Fruit fly (Drosophila melanogaster): Measurements from ENCODE around the gene CG12237.
A peak's percentile ranks its signal among the peaks of the same experiment; 100 is the strongest.

CG12237 gene

DNA sequence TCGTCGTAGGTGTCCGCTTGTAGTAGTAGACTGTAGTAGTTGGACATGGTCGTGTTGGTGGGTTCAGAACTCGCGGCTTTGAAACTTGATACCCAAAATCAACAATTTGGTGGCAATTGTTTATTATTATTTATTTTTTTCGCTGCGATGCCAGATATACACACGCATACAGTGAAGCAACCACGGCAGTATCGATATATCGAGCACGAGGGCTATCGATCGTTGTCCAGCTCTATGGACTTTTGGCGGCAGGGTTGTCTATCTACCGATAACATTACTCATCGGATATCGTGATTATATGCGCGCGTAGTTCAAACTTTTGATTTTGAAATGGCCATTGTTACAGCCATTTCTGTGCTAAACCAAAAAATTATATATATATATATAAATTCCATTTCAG, 41.0 kb downstream of the CG12237 start, which contains the start of gene CG14220 (continued):
- TF ChIP-seq inv (GFP tag; IDR thresholded peaks at IDR 0.05; ENCODE audit: partially characterized antibody), result peak; percentile 87
- TF ChIP-seq tna (GFP tag; IDR thresholded peaks at IDR 0.05; ENCODE audit: partially characterized antibody), result peak; percentile 94
- TF ChIP-seq Lpt (GFP tag; optimal IDR thresholded peaks at IDR 0.05), result no peak
- TF ChIP-seq CG2712 (tag; optimal IDR thresholded peaks at IDR 0.05), result peak; percentile 41
- no peak for TF ChIP-seq CG9727 (GFP tag; optimal IDR thresholded peaks at IDR 0.05)
- TF ChIP-seq tio (GFP tag; optimal IDR thresholded peaks at IDR 0.05), result no peak
- TF ChIP-seq ash1 (GFP tag; optimal IDR thresholded peaks at IDR 0.05), result no peak
- no peak for TF ChIP-seq CG5953 (GFP tag; IDR thresholded peaks at IDR 0.05)
- TF ChIP-seq pum (GFP tag; optimal IDR thresholded peaks at IDR 0.05), result no peak
- peak; percentile 5 for TF ChIP-seq sqz (GFP tag; optimal IDR thresholded peaks at IDR 0.05)
- TF ChIP-seq CG6175 (GFP tag; IDR thresholded peaks at IDR 0.05), result no peak
- TF ChIP-seq amos (GFP tag; IDR thresholded peaks at IDR 0.05; ENCODE audit: partially characterized antibody), result peak; percentile 95
- no peak for TF ChIP-seq sens-2 (GFP tag; IDR thresholded peaks at IDR 0.05)
- TF ChIP-seq grau (tag; optimal IDR thresholded peaks at IDR 0.05), result peak; percentile 78
- TF ChIP-seq CG11247 (GFP tag; IDR thresholded peaks at IDR 0.05), result no peak
- TF ChIP-seq cas (GFP tag; IDR thresholded peaks at IDR 0.05), result no peak
- peak; percentile 39; the same call in 1 of the 3 replicates for TF ChIP-seq row (GFP tag; IDR thresholded peaks at IDR 0.05)
- no peak for TF ChIP-seq Usf (GFP tag; optimal IDR thresholded peaks at IDR 0.05)
- TF ChIP-seq Meics (GFP tag; optimal IDR thresholded peaks at IDR 0.05), result peak; percentile 12
- TF ChIP-seq abd-A (tag; optimal IDR thresholded peaks at IDR 0.05), result no peak
- no peak for TF ChIP-seq tup (GFP tag; optimal IDR thresholded peaks at IDR 0.05)
- TF ChIP-seq Xrp1 (GFP tag; IDR thresholded peaks at IDR 0.05), result 0 out of 2 replicates have a peak, but pooled peaks have one; percentile 13
- peak; percentile 69 for TF ChIP-seq CG1603 (tag; optimal IDR thresholded peaks at IDR 0.05)
- no peak for TF ChIP-seq CG5180 (GFP tag; optimal IDR thresholded peaks at IDR 0.05)
- no peak for TF ChIP-seq CG8765 (GFP tag; IDR thresholded peaks at IDR 0.05)
- TF ChIP-seq CG10959 (GFP tag; IDR thresholded peaks at IDR 0.05), result no peak
- TF ChIP-seq crp (GFP tag; optimal IDR thresholded peaks at IDR 0.05), result peak in 1 of 2 experiments; percentile 35
- TF ChIP-seq CG1024 (GFP tag; IDR thresholded peaks at IDR 0.05), result no peak
- no peak for TF ChIP-seq Drgx (GFP tag; IDR thresholded peaks at IDR 0.05)
- no peak for TF ChIP-seq Atf6 (GFP tag; IDR thresholded peaks at IDR 0.05)
- peak; percentile 7 for TF ChIP-seq CG18262 (tag; optimal IDR thresholded peaks at IDR 0.05)
- TF ChIP-seq CG14965 (GFP tag; optimal IDR thresholded peaks at IDR 0.05; ENCODE audit: borderline replicate concordance), result no peak
- no peak for TF ChIP-seq ase (GFP tag; IDR thresholded peaks at IDR 0.05)
- TF ChIP-seq dysf (GFP tag; IDR thresholded peaks at IDR 0.05), result no peak
- TF ChIP-seq CG13624 (GFP tag; optimal IDR thresholded peaks at IDR 0.05), result peak; percentile 7
- no peak for TF ChIP-seq pnt (GFP tag; optimal IDR thresholded peaks at IDR 0.05)
- peak; percentile 92 for TF ChIP-seq E2f2 (GFP tag; IDR thresholded peaks at IDR 0.05)
- no peak for TF ChIP-seq Bteb2 (GFP tag; optimal IDR thresholded peaks at IDR 0.05)
- TF ChIP-seq Sin3A (optimal IDR thresholded peaks at IDR 0.05), result peak; percentile 17
- peak; percentile 87 for TF ChIP-seq Dll (GFP tag; IDR thresholded peaks at IDR 0.05; ENCODE audit: partially characterized antibody)
- TF ChIP-seq CG12104 (GFP tag; optimal IDR thresholded peaks at IDR 0.05), result no peak
- no peak for TF ChIP-seq CG8944 (GFP tag; optimal IDR thresholded peaks at IDR 0.05)
- TF ChIP-seq hth (optimal IDR thresholded peaks at IDR 0.05), result no peak
- peak; percentile 6 for TF ChIP-seq exex (tag; optimal IDR thresholded peaks at IDR 0.05)
- peak; percentile 13 for TF ChIP-seq Dek (tag; optimal IDR thresholded peaks at IDR 0.05)
- TF ChIP-seq CG18619 (GFP tag; optimal IDR thresholded peaks at IDR 0.05), result no peak
- peak; percentile 90 for TF ChIP-seq BEAF-32 (GFP tag; optimal IDR thresholded peaks at IDR 0.05)
- peak; percentile 20 for TF ChIP-seq CG3281 (GFP tag; optimal IDR thresholded peaks at IDR 0.05)
- no peak for TF ChIP-seq Awh (GFP tag; IDR thresholded peaks at IDR 0.05)
- no peak for TF ChIP-seq CG2202 (tag; optimal IDR thresholded peaks at IDR 0.05)
- no peak for TF ChIP-seq fu2 (GFP tag; optimal IDR thresholded peaks at IDR 0.05)
- no peak for TF ChIP-seq prd (optimal IDR thresholded peaks at IDR 0.05)
- TF ChIP-seq prd (GFP tag; IDR thresholded peaks at IDR 0.05), result no peak

All from whole organism, embryonic.